Fruit fly (Drosophila melanogaster): ENCODE results near the gene Vps33B.

Vps33B gene

DNA sequence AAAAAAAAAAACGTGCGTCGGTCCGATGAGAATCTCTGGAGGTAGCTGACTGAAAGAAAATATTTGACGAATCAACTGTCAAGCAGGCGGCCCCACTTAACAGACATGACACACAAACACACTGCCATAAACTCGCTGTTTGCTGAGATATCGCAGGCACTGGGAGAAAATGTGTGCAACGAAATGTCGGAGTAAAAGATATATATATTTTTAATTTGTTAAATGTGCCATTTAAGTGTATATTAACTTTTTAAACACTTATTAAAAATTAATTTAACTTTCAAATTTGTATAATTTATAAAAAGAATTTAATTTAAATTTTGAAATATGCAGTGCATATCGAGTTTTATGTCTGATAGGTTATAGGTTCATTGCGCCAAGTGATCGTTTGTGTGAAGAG, 15.8 kb downstream of the Vps33B start (continued):
- TF ChIP-seq ac (GFP tag; optimal IDR thresholded peaks at IDR 0.05), result no peak
- peak; percentile 0 for TF ChIP-seq stwl (tag; optimal IDR thresholded peaks at IDR 0.05)
- TF ChIP-seq CG4820 (GFP tag; optimal IDR thresholded peaks at IDR 0.05), result peak; percentile 56
- no peak for TF ChIP-seq Lpt (GFP tag; optimal IDR thresholded peaks at IDR 0.05)
- no peak for TF ChIP-seq HmgZ (tag; optimal IDR thresholded peaks at IDR 0.05)
- TF ChIP-seq inv (GFP tag; IDR thresholded peaks at IDR 0.05; ENCODE audit: partially characterized antibody), result no peak
- TF ChIP-seq crol (GFP tag; IDR thresholded peaks at IDR 0.05), result no peak
- TF ChIP-seq CG9437 (GFP tag; optimal IDR thresholded peaks at IDR 0.05), result no peak
- TF ChIP-seq CG1603 (tag; optimal IDR thresholded peaks at IDR 0.05), result peak; percentile 23
- TF ChIP-seq lilli (GFP tag; optimal IDR thresholded peaks at IDR 0.05), result no peak
- no peak for TF ChIP-seq sna (GFP tag; IDR thresholded peaks at IDR 0.05; ENCODE audit: partially characterized antibody)
- TF ChIP-seq bab2 (GFP tag; optimal IDR thresholded peaks at IDR 0.05), result no peak
- no peak for TF ChIP-seq CG3838 (GFP tag; optimal IDR thresholded peaks at IDR 0.05)
- no peak for TF ChIP-seq Pdp1 (GFP tag; optimal IDR thresholded peaks at IDR 0.05)
- no peak for TF ChIP-seq pzg (GFP tag; optimal IDR thresholded peaks at IDR 0.05)
- no peak for TF ChIP-seq Sry-δ (GFP tag; optimal IDR thresholded peaks at IDR 0.05)
- peak; percentile 40; the same call in 1 of the 2 replicates for TF ChIP-seq Awh (GFP tag; IDR thresholded peaks at IDR 0.05)
- peak; percentile 30 for TF ChIP-seq CG1602 (GFP tag; optimal IDR thresholded peaks at IDR 0.05)
- no peak for TF ChIP-seq pnt (GFP tag; optimal IDR thresholded peaks at IDR 0.05)
- TF ChIP-seq Six4 (GFP tag; optimal IDR thresholded peaks at IDR 0.05), result peak; percentile 54
- no peak for TF ChIP-seq ash1 (GFP tag; optimal IDR thresholded peaks at IDR 0.05)
- TF ChIP-seq phol (tag; optimal IDR thresholded peaks at IDR 0.05), result peak; percentile 69
- peak; percentile 68 for TF ChIP-seq gcm (GFP tag; optimal IDR thresholded peaks at IDR 0.05)
- TF ChIP-seq Dip3 (GFP tag; optimal IDR thresholded peaks at IDR 0.05), result no peak
- peak; percentile 62 for TF ChIP-seq CG2678 (tag; optimal IDR thresholded peaks at IDR 0.05)
- no peak for TF ChIP-seq oc (tag; optimal IDR thresholded peaks at IDR 0.05)
- no peak for TF ChIP-seq CG11504 (tag; optimal IDR thresholded peaks at IDR 0.05)
- TF ChIP-seq CG2199 (GFP tag; IDR thresholded peaks at IDR 0.05), result 0 out of 3 replicates have a peak, but pooled peaks have one; percentile 26
- TF ChIP-seq mirr (GFP tag; optimal IDR thresholded peaks at IDR 0.05), result peak; percentile 16
- no peak for TF ChIP-seq CG10366 (GFP tag; IDR thresholded peaks at IDR 0.05)
- TF ChIP-seq pum (GFP tag; optimal IDR thresholded peaks at IDR 0.05), result no peak
- TF ChIP-seq sim (GFP tag; IDR thresholded peaks at IDR 0.05), result no peak
- TF ChIP-seq gt (GFP tag; IDR thresholded peaks at IDR 0.05), result no peak
- no peak for TF ChIP-seq Dip2 (GFP tag; IDR thresholded peaks at IDR 0.05)
- TF ChIP-seq luna (GFP tag; optimal IDR thresholded peaks at IDR 0.05), result no peak
- TF ChIP-seq dmrt11E (tag; optimal IDR thresholded peaks at IDR 0.05), result peak; percentile 67
- TF ChIP-seq Nf-YC (tag; optimal IDR thresholded peaks at IDR 0.05), result peak; percentile 39
- no peak for TF ChIP-seq CG15269 (tag; optimal IDR thresholded peaks at IDR 0.05)
- peak; percentile 42 for TF ChIP-seq CG4424 (GFP tag; optimal IDR thresholded peaks at IDR 0.05)
- no peak for TF ChIP-seq sr (GFP tag; IDR thresholded peaks at IDR 0.05)
- no peak for TF ChIP-seq Dek (tag; optimal IDR thresholded peaks at IDR 0.05)
- TF ChIP-seq CG11696 (GFP tag; IDR thresholded peaks at IDR 0.05), result 0 out of 2 replicates have a peak, but pooled peaks have one; percentile 15
- peak; percentile 56 for TF ChIP-seq CG18764 (GFP tag; optimal IDR thresholded peaks at IDR 0.05)
- TF ChIP-seq TFAM (GFP tag; optimal IDR thresholded peaks at IDR 0.05), result no peak
- 0 out of 3 replicates have a peak, but pooled peaks have one; percentile 31 for TF ChIP-seq ken (GFP tag; IDR thresholded peaks at IDR 0.05)
- TF ChIP-seq CG13775 (GFP tag; optimal IDR thresholded peaks at IDR 0.05), result peak; percentile 39
- no peak for TF ChIP-seq disco-r (GFP tag; optimal IDR thresholded peaks at IDR 0.05)
- no peak for TF ChIP-seq CG12219 (GFP tag; optimal IDR thresholded peaks at IDR 0.05)
- TF ChIP-seq B-H2 (GFP tag; optimal IDR thresholded peaks at IDR 0.05), result no peak
- peak; percentile 27 for TF ChIP-seq salm (tag; optimal IDR thresholded peaks at IDR 0.05)
- no peak for TF ChIP-seq CG9609 (GFP tag; optimal IDR thresholded peaks at IDR 0.05)
- TF ChIP-seq CG6175 (GFP tag; IDR thresholded peaks at IDR 0.05), result no peak
